Worm (Caenorhabditis elegans): ENCODE measurements around the gene pac-1.

DNA sequence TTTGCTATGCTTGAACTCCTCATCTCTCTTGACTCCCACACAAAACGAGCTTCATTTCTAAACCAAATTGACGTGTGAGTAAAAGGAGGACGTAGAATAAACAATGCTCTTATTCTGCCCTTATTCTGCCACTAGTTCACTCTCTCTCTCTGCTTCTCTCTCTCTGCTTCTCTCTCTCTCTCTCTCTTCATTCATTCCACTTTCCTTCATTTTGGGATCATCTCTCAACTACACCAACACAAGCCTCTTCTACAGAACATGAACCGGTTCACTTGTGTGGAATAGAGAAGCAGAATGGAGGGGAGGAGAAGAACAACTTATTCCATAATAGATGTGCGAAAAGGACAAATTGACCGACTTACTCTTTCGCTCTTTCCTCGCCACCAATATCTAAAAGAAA, 8.5 kb downstream of the pac-1 start:
- TF ChIP-seq ztf-23 (GFP tag; IDR thresholded peaks at IDR 0.05) (no peak), ref-1 (GFP tag; conservative IDR thresholded peaks at IDR 0.05) (no peak), klf-2 (GFP tag; conservative IDR thresholded peaks at IDR 0.05) (no peak), flt-1 (GFP tag; IDR thresholded peaks at IDR 0.05) (no peak), tab-1 (GFP tag; IDR thresholded peaks at IDR 0.05) (no peak)
